Fruit fly (Drosophila melanogaster): ENCODE data around the gene Osi15.

dm6 chr3R:6301257-6301839, at the start of gene Osi15:
- TF ChIP-seq CG11247 (GFP tag; IDR thresholded peaks at IDR 0.05) (no peak), CG6175 (GFP tag; IDR thresholded peaks at IDR 0.05) (no peak), ftz-f1 (GFP tag; optimal IDR thresholded peaks at IDR 0.05) (no peak), CG6272 (GFP tag; IDR thresholded peaks at IDR 0.05) (no peak), Mrtf (GFP tag; IDR thresholded peaks at IDR 0.05) (no peak), CG16813 (GFP tag; IDR thresholded peaks at IDR 0.05; ENCODE audit: partially characterized antibody) (no peak), Lim3 (GFP tag; IDR thresholded peaks at IDR 0.05) (no peak)
